ENCODE assay signal across 3 fruit fly cellular contexts in the genomic region with DNA sequence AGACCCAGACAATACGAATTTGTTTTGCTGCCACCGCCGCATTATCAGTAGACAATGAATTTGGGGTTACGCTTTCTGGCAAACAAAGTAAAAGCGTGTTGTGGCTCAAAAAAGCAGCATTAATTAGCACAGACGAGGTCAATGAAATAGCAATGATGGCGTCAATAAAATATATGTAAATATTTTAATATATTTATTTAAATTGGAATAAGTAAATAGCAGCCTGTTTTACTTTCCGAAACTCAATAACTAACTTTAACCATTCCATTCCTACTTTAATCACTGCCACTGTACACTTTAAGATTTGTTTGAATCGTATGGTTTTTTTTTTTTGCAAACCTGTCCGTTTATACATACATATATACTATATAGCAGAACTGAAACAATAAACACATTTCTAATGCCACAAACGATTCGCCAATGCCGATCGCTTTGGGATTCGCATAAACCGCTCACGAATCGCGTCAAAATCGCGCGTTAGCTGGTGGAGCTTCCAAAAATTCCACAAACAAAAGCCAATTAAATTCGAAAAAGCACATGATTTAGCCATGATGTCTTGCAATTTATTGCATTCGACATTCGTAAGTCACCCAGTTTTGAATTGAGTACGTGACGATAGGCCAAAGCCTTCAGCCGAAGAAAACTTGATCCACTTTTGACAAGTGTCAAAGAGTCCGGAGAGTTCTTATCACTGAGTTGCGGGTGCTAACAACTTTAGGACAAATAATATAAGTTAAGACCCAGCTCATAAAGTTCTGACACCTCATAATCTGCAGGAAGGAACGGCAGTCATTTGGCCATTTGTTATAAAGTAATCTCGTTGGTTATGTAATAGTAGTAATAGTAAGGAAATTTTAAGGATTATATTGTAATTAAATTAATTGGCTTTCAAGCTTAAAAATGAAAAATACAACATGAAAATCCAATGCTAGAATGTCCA.
TF ChIP-seq lines count a peak whose summit lies in the region.

No protein-coding gene starts in this region.

TF ChIP-seq in whole organism, embryonic, 481 proteins besides CTCF, POLR2A, EP300 and RAD21 (continued from another document and continues in another):
- TF ChIP-seq slbo (GFP tag; IDR thresholded peaks at IDR 0.05; lab: Robert Waterston, UW) (peak; percentile 78), Camta (GFP tag; optimal IDR thresholded peaks at IDR 0.05; lab: Kevin White, UChicago) (no peak), dmrt99B (tag; optimal IDR thresholded peaks at IDR 0.05; lab: Kevin White, UChicago) (peak; percentile 36), CG32532 (GFP tag; IDR thresholded peaks at IDR 0.05; lab: Robert Waterston, UW) (peak; percentile 66; the same call in 1 of the 2 replicates), sob (GFP tag; IDR thresholded peaks at IDR 0.05; lab: Robert Waterston, UW) (peak; percentile 55), Dek (tag; optimal IDR thresholded peaks at IDR 0.05; lab: Kevin White, UChicago) (peak; percentile 30), al (GFP tag; IDR thresholded peaks at IDR 0.05; lab: Robert Waterston, UW) (peak; percentile 49; the same call in 1 of the 2 replicates), Ets65A (GFP tag; lab: Kevin White, UChicago) (no peak), Awh (GFP tag; IDR thresholded peaks at IDR 0.05; lab: Robert Waterston, UW) (no peak), NfI (GFP tag; optimal IDR thresholded peaks at IDR 0.05; lab: Kevin White, UChicago) (peak; percentile 18), Hand (GFP tag; optimal IDR thresholded peaks at IDR 0.05; lab: Kevin White, UChicago) (no peak), dimm (GFP tag; IDR thresholded peaks at IDR 0.05; lab: Robert Waterston, UW) (0 out of 2 replicates have a peak, but pooled peaks have one; percentile 22), bsh (GFP tag; optimal IDR thresholded peaks at IDR 0.05; lab: Kevin White, UChicago) (peak in 1 of 2 experiments; percentile 33), CG32772 (GFP tag; IDR thresholded peaks at IDR 0.05; lab: Robert Waterston, UW) (0 out of 2 replicates have a peak, but pooled peaks have one; percentile 11), bcd (GFP tag; optimal IDR thresholded peaks at IDR 0.05; lab: Kevin White, UChicago) (peak; percentile 24), CG14050 (GFP tag; IDR thresholded peaks at IDR 0.05; lab: Robert Waterston, UW) (0 out of 3 replicates have a peak, but pooled peaks have one; percentile 17), CG12659 (GFP tag; optimal IDR thresholded peaks at IDR 0.05; lab: Kevin White, UChicago) (peak; percentile 15), CG7271 (tag; optimal IDR thresholded peaks at IDR 0.05; lab: Kevin White, UChicago) (no peak), aop (GFP tag; IDR thresholded peaks at IDR 0.05; lab: Robert Waterston, UW) (no peak), CG17361 (GFP tag; IDR thresholded peaks at IDR 0.05; lab: Robert Waterston, UW) (0 out of 3 replicates have a peak, but pooled peaks have one; percentile 28), ken (GFP tag; IDR thresholded peaks at IDR 0.05; lab: Robert Waterston, UW) (peak; percentile 29; the same call in 1 of the 3 replicates), CoRest (tag; optimal IDR thresholded peaks at IDR 0.05; lab: Kevin White, UChicago) (peak; percentile 43), Fer3 (tag; optimal IDR thresholded peaks at IDR 0.05; lab: Kevin White, UChicago) (peak; percentile 5), CG6654 (GFP tag; optimal IDR thresholded peaks at IDR 0.05; lab: Kevin White, UChicago) (no peak), prd (optimal IDR thresholded peaks at IDR 0.05; lab: Kevin White, UChicago) (no peak), prd (GFP tag; IDR thresholded peaks at IDR 0.05; lab: Robert Waterston, UW) (peak; percentile 72; the same call in 2 of the 3 replicates), CG5953 (GFP tag; IDR thresholded peaks at IDR 0.05; lab: Robert Waterston, UW) (peak; percentile 36; the same call in 1 of the 2 replicates), ttk (GFP tag; IDR thresholded peaks at IDR 0.05; lab: Robert Waterston, UW) (peak; percentile 67), CG18262 (tag; optimal IDR thresholded peaks at IDR 0.05; lab: Kevin White, UChicago) (peak; percentile 10), BtbVII (GFP tag; optimal IDR thresholded peaks at IDR 0.05; lab: Kevin White, UChicago) (peak; percentile 4), onecut (GFP tag; IDR thresholded peaks at IDR 0.05; lab: Robert Waterston, UW) (no peak), otp (GFP tag; IDR thresholded peaks at IDR 0.05; lab: Robert Waterston, UW) (0 out of 3 replicates have a peak, but pooled peaks have one; percentile 18), CG18599 (GFP tag; optimal IDR thresholded peaks at IDR 0.05; lab: Kevin White, UChicago) (peak; percentile 30), az2 (GFP tag; optimal IDR thresholded peaks at IDR 0.05; lab: Kevin White, UChicago) (peak; percentile 13), CG34422 (GFP tag; IDR thresholded peaks at IDR 0.05; lab: Robert Waterston, UW) (peak; percentile 47; the same call in 2 of the 3 replicates), CG3281 (GFP tag; optimal IDR thresholded peaks at IDR 0.05; lab: Kevin White, UChicago) (peak; percentile 31), gem (tag; optimal IDR thresholded peaks at IDR 0.05; lab: Kevin White, UChicago) (peak; percentile 59), HLH54F (GFP tag; optimal IDR thresholded peaks at IDR 0.05; lab: Kevin White, UChicago) (no peak)

TF ChIP-seq in whole organism, prepupa, 60 proteins besides CTCF, POLR2A, EP300 and RAD21 (continued from another document):
- TF ChIP-seq Sox102F (GFP tag; optimal IDR thresholded peaks at IDR 0.05; lab: Kevin White, UChicago) (no peak), CG34406 (GFP tag; optimal IDR thresholded peaks at IDR 0.05; lab: Kevin White, UChicago) (no peak), Lpt (GFP tag; optimal IDR thresholded peaks at IDR 0.05; lab: Kevin White, UChicago) (no peak), Sox14 (GFP tag; optimal IDR thresholded peaks at IDR 0.05; lab: Kevin White, UChicago) (no peak), vri (GFP tag; optimal IDR thresholded peaks at IDR 0.05; lab: Kevin White, UChicago) (no peak), Eip75B (GFP tag; optimal IDR thresholded peaks at IDR 0.05; lab: Kevin White, UChicago) (no peak), Ets21C (GFP tag; optimal IDR thresholded peaks at IDR 0.05; lab: Kevin White, UChicago) (no peak), CG10669 (GFP tag; optimal IDR thresholded peaks at IDR 0.05; lab: Kevin White, UChicago) (no peak), Met (GFP tag; optimal IDR thresholded peaks at IDR 0.05; lab: Kevin White, UChicago) (peak; percentile 8), Gug (GFP tag; IDR thresholded peaks at IDR 0.05; lab: Robert Waterston, UW) (no peak), CG31627 (GFP tag; optimal IDR thresholded peaks at IDR 0.05; lab: Kevin White, UChicago) (no peak), Blimp-1 (GFP tag; optimal IDR thresholded peaks at IDR 0.05; lab: Kevin White, UChicago) (no peak), pdm3 (GFP tag; optimal IDR thresholded peaks at IDR 0.05; lab: Kevin White, UChicago) (no peak), achi (GFP tag; optimal IDR thresholded peaks at IDR 0.05; lab: Kevin White, UChicago) (peak; percentile 34), CG6276 (GFP tag; optimal IDR thresholded peaks at IDR 0.05; lab: Kevin White, UChicago) (no peak), CG11762 (GFP tag; optimal IDR thresholded peaks at IDR 0.05; lab: Kevin White, UChicago; ENCODE audit: insufficient read depth) (no peak), spab (GFP tag; optimal IDR thresholded peaks at IDR 0.05; lab: Kevin White, UChicago) (no peak), acj6 (GFP tag; optimal IDR thresholded peaks at IDR 0.05; lab: Kevin White, UChicago) (no peak), dac (GFP tag; optimal IDR thresholded peaks at IDR 0.05; lab: Kevin White, UChicago) (no peak), ss (GFP tag; optimal IDR thresholded peaks at IDR 0.05; lab: Kevin White, UChicago) (no peak), CG6854 (GFP tag; optimal IDR thresholded peaks at IDR 0.05; lab: Kevin White, UChicago) (no peak), Eip93F (GFP tag; optimal IDR thresholded peaks at IDR 0.05; lab: Kevin White, UChicago) (no peak), Eip78C (GFP tag; lab: Kevin White, UChicago) (peak; percentile 45), CG8319 (GFP tag; optimal IDR thresholded peaks at IDR 0.05; lab: Kevin White, UChicago) (no peak), lz (GFP tag; optimal IDR thresholded peaks at IDR 0.05; lab: Kevin White, UChicago) (no peak), CG3032 (tag; optimal IDR thresholded peaks at IDR 0.05; lab: Kevin White, UChicago) (no peak), Hr38 (GFP tag; optimal IDR thresholded peaks at IDR 0.05; lab: Kevin White, UChicago) (no peak), CG6808 (GFP tag; optimal IDR thresholded peaks at IDR 0.05; lab: Kevin White, UChicago) (no peak), dsx (GFP tag; optimal IDR thresholded peaks at IDR 0.05; lab: Kevin White, UChicago; ENCODE audit: poor library complexity, severe bottlenecking) (no peak), fd85E (GFP tag; optimal IDR thresholded peaks at IDR 0.05; lab: Kevin White, UChicago) (no peak), CG32006 (GFP tag; optimal IDR thresholded peaks at IDR 0.05; lab: Kevin White, UChicago) (peak; percentile 30), salr (GFP tag; optimal IDR thresholded peaks at IDR 0.05; lab: Kevin White, UChicago) (no peak), fd59A (GFP tag; optimal IDR thresholded peaks at IDR 0.05; lab: Kevin White, UChicago) (no peak), CG1621 (tag; optimal IDR thresholded peaks at IDR 0.05; lab: Kevin White, UChicago) (no peak), CG11902 (GFP tag; optimal IDR thresholded peaks at IDR 0.05; lab: Kevin White, UChicago) (no peak), esn (GFP tag; optimal IDR thresholded peaks at IDR 0.05; lab: Kevin White, UChicago) (no peak), CG11294 (GFP tag; IDR thresholded peaks at IDR 0.05; lab: Robert Waterston, UW) (0 out of 2 replicates have a peak, but pooled peaks have one; percentile 14), CG16779 (tag; optimal IDR thresholded peaks at IDR 0.05; lab: Kevin White, UChicago) (no peak), fkh (GFP tag; optimal IDR thresholded peaks at IDR 0.05; lab: Kevin White, UChicago) (peak; percentile 15), CG15336 (GFP tag; IDR thresholded peaks at IDR 0.05; lab: Robert Waterston, UW) (peak; percentile 52), OdsH (GFP tag; optimal IDR thresholded peaks at IDR 0.05; lab: Kevin White, UChicago) (peak; percentile 14)

TF ChIP-seq in whole organism, pupa, 21 proteins besides CTCF, POLR2A, EP300 and RAD21 (continued from another document):
- TF ChIP-seq Ets98B (GFP tag; IDR thresholded peaks at IDR 0.05; lab: Robert Waterston, UW), result peak; percentile 67
